Worm (Caenorhabditis elegans): ENCODE measurements around the gene EEED8.3.
A peak's percentile ranks its signal among the peaks of the same experiment; 100 is the strongest.

The EEED8.3 gene

DNA sequence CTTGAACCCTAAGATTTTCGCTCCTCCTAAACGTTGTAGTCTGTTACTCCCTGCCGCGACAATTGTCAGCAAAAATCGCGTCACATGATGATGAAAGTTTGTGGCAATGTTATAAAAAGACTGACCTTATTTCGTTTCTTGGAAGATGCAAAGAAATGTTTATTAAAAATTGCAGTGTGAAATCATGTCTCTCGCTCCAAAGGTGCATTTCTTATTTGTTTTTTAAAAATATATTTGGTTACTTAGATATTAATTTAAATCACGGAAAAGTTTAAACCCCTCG lies 35.9 kb upstream of the EEED8.3 start (continued):
- TF ChIP-seq xbp-1 (tag; optimal IDR thresholded peaks at IDR 0.05), result peak; percentile 13
- peak; percentile 12 for TF ChIP-seq rnt-1 (tag; optimal IDR thresholded peaks at IDR 0.05)
- TF ChIP-seq alr-1 (tag; optimal IDR thresholded peaks at IDR 0.05; ENCODE audit: borderline replicate concordance), result no peak
- TF ChIP-seq lin-35 (GFP tag; optimal IDR thresholded peaks at IDR 0.05), result peak; percentile 13 to 47
- TF ChIP-seq pag-3 (tag; optimal IDR thresholded peaks at IDR 0.05; ENCODE audit: borderline replicate concordance, insufficient read depth), result no peak

DNA sequence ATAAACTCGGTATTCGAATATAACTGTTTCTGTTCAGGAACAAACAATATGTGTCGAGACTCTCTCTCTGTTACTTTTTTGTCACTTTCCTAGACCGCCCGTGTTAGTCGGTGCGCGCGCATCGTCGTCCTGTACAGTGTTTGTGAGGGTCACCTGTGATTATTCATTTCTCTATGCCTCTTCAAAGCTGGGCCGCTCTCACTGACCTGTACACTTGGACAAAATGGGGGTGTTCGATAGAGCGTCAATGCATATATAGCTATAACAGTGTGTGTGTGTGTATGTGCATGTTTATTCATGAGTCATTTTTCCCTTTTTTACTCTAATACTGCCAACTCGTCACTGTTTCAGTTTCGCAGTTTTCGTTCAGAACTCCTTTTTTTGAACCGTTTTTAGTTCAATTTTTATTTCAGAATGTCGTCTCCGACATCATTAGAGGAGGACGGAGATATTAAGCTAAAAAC lies 34.4 kb upstream of the EEED8.3 start, which contains the start of gene pkc-3:
TSS of gene pkc-3 (plus strand) at position 414 of the 464 bp plus-strand sequence.
- no peak for TF ChIP-seq fkh-10 (GFP tag; optimal IDR thresholded peaks at IDR 0.05)
- TF ChIP-seq nhr-47 (tag; optimal IDR thresholded peaks at IDR 0.05), result peak; percentile 37
- no peak for TF ChIP-seq nhr-28 (tag; optimal IDR thresholded peaks at IDR 0.05)
- no peak for TF ChIP-seq efl-3 (GFP tag; optimal IDR thresholded peaks at IDR 0.05)
- peak; percentile 56 for TF ChIP-seq nhr-19 (GFP tag; conservative IDR thresholded peaks at IDR 0.05)
- no peak for TF ChIP-seq pax-3 (tag; optimal IDR thresholded peaks at IDR 0.05)
- TF ChIP-seq mef-2 (tag; optimal IDR thresholded peaks at IDR 0.05), result no peak
- TF ChIP-seq zip-4 (GFP tag; optimal IDR thresholded peaks at IDR 0.05), result peak; percentile 18
- TF ChIP-seq unc-130 (tag; optimal IDR thresholded peaks at IDR 0.05), result no peak
- TF ChIP-seq mep-1 (tag; optimal IDR thresholded peaks at IDR 0.05), result peak; percentile 70
- no peak for TF ChIP-seq egl-27 (tag; optimal IDR thresholded peaks at IDR 0.05)
- TF ChIP-seq ceh-82 (tag; optimal IDR thresholded peaks at IDR 0.05), result peak in 1 of 3 experiments; percentile 17
- peak; percentile 44 for TF ChIP-seq grh-1 (GFP tag; IDR thresholded peaks at IDR 0.05)
- TF ChIP-seq lsy-2 (tag; optimal IDR thresholded peaks at IDR 0.05), result peak; percentile 56 to 58
- no peak for TF ChIP-seq hlh-4 (tag; optimal IDR thresholded peaks at IDR 0.05)
- TF ChIP-seq isw-1 (GFP tag; IDR thresholded peaks at IDR 0.05), result no peak
- peak; percentile 67 for TF ChIP-seq hpl-2 (GFP tag; optimal IDR thresholded peaks at IDR 0.05)
- TF ChIP-seq Y116A8C.19 (tag; optimal IDR thresholded peaks at IDR 0.05; ENCODE audit: borderline replicate concordance), result no peak
- no peak for TF ChIP-seq ceh-8 (GFP tag; optimal IDR thresholded peaks at IDR 0.05)
- peak; percentile 68 for TF ChIP-seq elt-2 (tag; optimal IDR thresholded peaks at IDR 0.05)
- peak; percentile 20 for TF ChIP-seq jun-1 (tag; optimal IDR thresholded peaks at IDR 0.05)
- TF ChIP-seq lin-39 (tag; optimal IDR thresholded peaks at IDR 0.05), result no peak
- peak; percentile 12 for TF ChIP-seq lir-3 (tag; optimal IDR thresholded peaks at IDR 0.05; ENCODE audit: poor library complexity)
- TF ChIP-seq vab-15 (tag; optimal IDR thresholded peaks at IDR 0.05), result no peak
- TF ChIP-seq skn-1 (tag; optimal IDR thresholded peaks at IDR 0.05), result peak; percentile 51
- no peak for TF ChIP-seq unc-86 (tag; optimal IDR thresholded peaks at IDR 0.05)
- TF ChIP-seq fos-1 (tag; optimal IDR thresholded peaks at IDR 0.05), result peak; percentile 10
- peak; percentile 32 for TF ChIP-seq tbx-2 (tag; optimal IDR thresholded peaks at IDR 0.05)
- no peak for TF ChIP-seq pqm-1 (tag; optimal IDR thresholded peaks at IDR 0.05)
- no peak for TF ChIP-seq unc-62 (GFP tag; optimal IDR thresholded peaks at IDR 0.05)
- TF ChIP-seq fkh-4 (tag; optimal IDR thresholded peaks at IDR 0.05; ENCODE audit: borderline replicate concordance), result no peak
- peak; percentile 77 for TF ChIP-seq nhr-90 (tag; optimal IDR thresholded peaks at IDR 0.05; ENCODE audit: poor library complexity)
- TF ChIP-seq aha-1 (tag; optimal IDR thresholded peaks at IDR 0.05), result no peak
- peak; percentile 17 for TF ChIP-seq lin-15B (tag; optimal IDR thresholded peaks at IDR 0.05)
- peak; percentile 60 for TF ChIP-seq C16A3.4 (tag; optimal IDR thresholded peaks at IDR 0.05)
- peak; percentile 30 for TF ChIP-seq xbp-1 (tag; optimal IDR thresholded peaks at IDR 0.05)
- no peak for TF ChIP-seq unc-30 (tag; optimal IDR thresholded peaks at IDR 0.05)
- no peak for TF ChIP-seq ztf-11 (tag; optimal IDR thresholded peaks at IDR 0.05)
- TF ChIP-seq sox-4 (tag; optimal IDR thresholded peaks at IDR 0.05), result no peak
- TF ChIP-seq alr-1 (tag; optimal IDR thresholded peaks at IDR 0.05; ENCODE audit: borderline replicate concordance), result no peak
- no peak for TF ChIP-seq nhr-76 (tag; optimal IDR thresholded peaks at IDR 0.05)
- no peak for TF ChIP-seq egl-13 (tag; optimal IDR thresholded peaks at IDR 0.05)
- TF ChIP-seq elt-3 (tag; optimal IDR thresholded peaks at IDR 0.05), result peak in 3 of 6 experiments; percentile 6 to 74 (median 66)
- TF ChIP-seq lin-35 (GFP tag; optimal IDR thresholded peaks at IDR 0.05), result peak; percentile 25 to 81
- peak; percentile 16 for TF ChIP-seq rnt-1 (tag; optimal IDR thresholded peaks at IDR 0.05)
- peak; percentile 78 for TF ChIP-seq ztf-4 (tag; optimal IDR thresholded peaks at IDR 0.05)
- TF ChIP-seq dsc-1 (tag; optimal IDR thresholded peaks at IDR 0.05), result no peak
- TF ChIP-seq ces-1 (GFP tag; optimal IDR thresholded peaks at IDR 0.05), result no peak
- peak; percentile 79 for TF ChIP-seq nhr-77 (tag; optimal IDR thresholded peaks at IDR 0.05)

Measured in whole organism, L1 larva.